Fruit fly (Drosophila melanogaster) ovary, adult (tissue): ENCODE data around the gene SelR.

ENCODE experiments used
- CG17801 ChIP-seq: fragments of 200-800 bp; optimal IDR thresholded peaks from 2 replicates; lab custom pipeline; 2019; ENCODE audit warnings: missing biosample characterization, mild to moderate bottlenecking, missing genetic modification characterization, moderate library complexity; ENCODE audit not compliant: partially characterized antibody

SelR gene

dm6 chr3R:10868427-10868962, at the start of gene SelR, which contains the start of gene Tsp86D:
TSS of gene SelR (minus strand) at chr3R:10868642.
TSS of gene Tsp86D (plus strand) at chr3R:10868708.
- peak; percentile 79 for TF ChIP-seq CG17801

- TF ChIP-seq CG17801 = no peak
These were observed 24.9 kb upstream of the SelR start, which contains the start of gene CG6621 for dm6 chr3R:10893327-10893726. TSS of gene CG6621 (minus strand) at chr3R:10893531.

- no peak for TF ChIP-seq CG17801
These were observed 21.1 kb upstream of the SelR start, which contains the start of gene Ak3 for dm6 chr3R:10889520-10889887. TSS of gene Ak3 (minus strand) at chr3R:10889588.

- peak; percentile 48 for TF ChIP-seq CG17801
These were observed 20.4 kb upstream of the SelR start for dm6 chr3R:10888633-10889519.

dm6 chr3R:10888300-10888632, 19.8 kb upstream of the SelR start:
- TF ChIP-seq CG17801 = no peak

dm6 chr3R:10886462-10887315, 18.2 kb upstream of the SelR start:
- TF ChIP-seq CG17801 = peak; percentile 82

- peak; percentile 9 for TF ChIP-seq CG17801
These were observed 17.1 kb upstream of the SelR start, which contains the start of gene Leash for dm6 chr3R:10885422-10886081. TSS of gene Leash (plus strand) at chr3R:10885540.

dm6 chr3R:10884678-10885421, 16.4 kb upstream of the SelR start, which contains the start of gene CG14696:
TSS of gene CG14696 (minus strand) at chr3R:10885001.
- no peak for TF ChIP-seq CG17801

- TF ChIP-seq CG17801 = no peak
These were observed 15.7 kb upstream of the SelR start for dm6 chr3R:10884031-10884677.

- TF ChIP-seq CG17801 = no peak
These were observed 13.6 kb upstream of the SelR start, which contains the start of gene Tpc1 for dm6 chr3R:10881824-10882559. TSS of gene Tpc1 (minus strand) at chr3R:10882188.

dm6 chr3R:10879219-10879618, 10.8 kb upstream of the SelR start, which contains the start of gene CG14695:
TSS of gene CG14695 (minus strand) at chr3R:10879319.
- no peak for TF ChIP-seq CG17801

- TF ChIP-seq CG17801 = no peak
These were observed 10.2 kb upstream of the SelR start for dm6 chr3R:10878628-10879027.

dm6 chr3R:10877808-10878207, 9.4 kb upstream of the SelR start:
- no peak for TF ChIP-seq CG17801
